Fruit fly (Drosophila melanogaster): ENCODE data around the gene CTCF.

CTCF gene

DNA sequence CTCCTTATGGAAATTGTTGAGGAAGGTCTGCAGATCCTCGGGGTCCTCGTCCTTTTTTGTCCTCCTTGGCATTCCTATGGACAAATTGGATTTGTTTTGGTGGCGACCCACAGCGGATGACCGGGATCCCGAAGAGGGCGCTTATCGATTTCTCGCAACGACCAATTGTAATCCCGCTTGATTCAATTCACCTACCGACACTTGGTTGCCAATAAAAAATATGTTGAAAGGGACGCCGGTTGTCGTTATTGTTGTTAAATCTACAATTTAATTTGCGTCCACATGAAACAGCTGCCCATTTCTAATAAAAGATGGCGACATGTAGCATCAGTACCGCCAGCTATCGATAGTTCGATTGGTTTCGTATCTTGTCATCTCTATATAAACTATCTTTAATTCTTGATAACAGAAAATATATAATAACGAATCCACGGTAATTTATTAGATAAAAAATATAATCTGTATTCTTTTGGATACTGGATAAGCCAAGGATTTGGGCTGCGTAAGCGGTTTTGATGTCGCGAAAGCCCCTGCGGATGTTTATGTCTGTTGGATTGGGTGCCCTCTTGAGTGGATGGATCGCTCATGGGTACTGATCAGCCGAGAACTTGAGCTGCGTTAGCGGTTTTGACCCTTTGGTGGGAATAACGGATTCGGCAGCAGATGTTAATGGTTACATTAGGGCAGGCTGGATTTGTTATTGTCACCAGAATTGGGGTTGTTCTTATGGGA lies at the start of gene CTCF (continued):
- TF ChIP-seq lola (GFP tag; optimal IDR thresholded peaks at IDR 0.05): peak in 1 of 3 experiments; percentile 16
- peak; percentile 37 for TF ChIP-seq CG15269 (tag; optimal IDR thresholded peaks at IDR 0.05)
- TF ChIP-seq esg (GFP tag; conservative IDR thresholded peaks at IDR 0.05): 0 out of 2 replicates have a peak, but pooled peaks have one; percentile 27
- TF ChIP-seq unc-4 (GFP tag; IDR thresholded peaks at IDR 0.05; ENCODE audit: partially characterized antibody): peak; percentile 88
- TF ChIP-seq CG4282 (GFP tag; optimal IDR thresholded peaks at IDR 0.05): no peak
- TF ChIP-seq CG17359 (tag; optimal IDR thresholded peaks at IDR 0.05): peak; percentile 34
- TF ChIP-seq Awh (GFP tag; IDR thresholded peaks at IDR 0.05): peak; percentile 62; the same call in 1 of the 2 replicates
- TF ChIP-seq dysf (GFP tag; IDR thresholded peaks at IDR 0.05): peak; percentile 67; the same call in 2 of the 3 replicates
- TF ChIP-seq Atf3 (GFP tag; optimal IDR thresholded peaks at IDR 0.05): peak; percentile 20
- peak; percentile 61 for TF ChIP-seq CoRest (tag; optimal IDR thresholded peaks at IDR 0.05)
- TF ChIP-seq Jarid2 (GFP tag; optimal IDR thresholded peaks at IDR 0.05): no peak
- TF ChIP-seq pb (GFP tag; optimal IDR thresholded peaks at IDR 0.05): peak; percentile 40
- TF ChIP-seq gce (GFP tag; IDR thresholded peaks at IDR 0.05): peak; percentile 62; the same call in 1 of the 3 replicates
- peak; percentile 64 for TF ChIP-seq CG18262 (tag; optimal IDR thresholded peaks at IDR 0.05)
- peak; percentile 43 for TF ChIP-seq CG9932 (GFP tag; IDR thresholded peaks at IDR 0.05)
- peak; percentile 74 for TF ChIP-seq CG17361 (GFP tag; IDR thresholded peaks at IDR 0.05)
- TF ChIP-seq CTCF (GFP tag; optimal IDR thresholded peaks at IDR 0.05): peak; percentile 100
- peak; percentile 20 for TF ChIP-seq unpg (GFP tag; optimal IDR thresholded peaks at IDR 0.05)
- TF ChIP-seq Antp (GFP tag; optimal IDR thresholded peaks at IDR 0.05): peak; percentile 55
- peak; percentile 21 for TF ChIP-seq da (GFP tag; optimal IDR thresholded peaks at IDR 0.05)
- TF ChIP-seq lmd (GFP tag; IDR thresholded peaks at IDR 0.05): peak; percentile 52; the same call in 1 of the 2 replicates
- peak; percentile 65 for TF ChIP-seq Nf-YC (tag; optimal IDR thresholded peaks at IDR 0.05)
- peak; percentile 30 for TF ChIP-seq CG12155 (GFP tag; optimal IDR thresholded peaks at IDR 0.05)
- peak; percentile 90 for TF ChIP-seq Sry-δ (GFP tag; optimal IDR thresholded peaks at IDR 0.05)
- peak; percentile 24 for TF ChIP-seq gfzf (GFP tag; optimal IDR thresholded peaks at IDR 0.05)
- TF ChIP-seq CG34422 (GFP tag; IDR thresholded peaks at IDR 0.05): peak; percentile 63
- TF ChIP-seq CG9817 (tag; optimal IDR thresholded peaks at IDR 0.05): peak; percentile 16
- peak; percentile 41 for TF ChIP-seq pnt (GFP tag; optimal IDR thresholded peaks at IDR 0.05)
- peak; percentile 82 for TF ChIP-seq HLH4C (GFP tag; IDR thresholded peaks at IDR 0.05; ENCODE audit: partially characterized antibody)
- TF ChIP-seq Trl (optimal IDR thresholded peaks at IDR 0.05): no peak
- peak; percentile 17 for TF ChIP-seq Trl (GFP tag; optimal IDR thresholded peaks at IDR 0.05)
- TF ChIP-seq inv (GFP tag; IDR thresholded peaks at IDR 0.05; ENCODE audit: partially characterized antibody): peak; percentile 55; the same call in 1 of the 2 replicates
- TF ChIP-seq tna (GFP tag; IDR thresholded peaks at IDR 0.05; ENCODE audit: partially characterized antibody): peak; percentile 61; the same call in 1 of the 2 replicates
- TF ChIP-seq chm (GFP tag; IDR thresholded peaks at IDR 0.05): no peak
- TF ChIP-seq CG7839 (tag; optimal IDR thresholded peaks at IDR 0.05): peak; percentile 53
- 0 out of 3 replicates have a peak, but pooled peaks have one; percentile 25 for TF ChIP-seq CG11093 (GFP tag; IDR thresholded peaks at IDR 0.05)
- peak; percentile 20 for TF ChIP-seq HLH54F (GFP tag; optimal IDR thresholded peaks at IDR 0.05)
- TF ChIP-seq CG7271 (tag; optimal IDR thresholded peaks at IDR 0.05): peak; percentile 39
- peak; percentile 47 for TF ChIP-seq sug (tag; optimal IDR thresholded peaks at IDR 0.05)
- peak; percentile 33 for TF ChIP-seq Xrp1 (GFP tag; IDR thresholded peaks at IDR 0.05)
- TF ChIP-seq E2f1 (GFP tag; IDR thresholded peaks at IDR 0.05): 0 out of 2 replicates have a peak, but pooled peaks have one; percentile 7
- peak; percentile 41 for TF ChIP-seq D19A (tag; optimal IDR thresholded peaks at IDR 0.05)
- TF ChIP-seq CG10462 (GFP tag; optimal IDR thresholded peaks at IDR 0.05): no peak
- no peak for TF ChIP-seq CG17328 (GFP tag; IDR thresholded peaks at IDR 0.05)
- peak; percentile 53 for TF ChIP-seq CG14441 (GFP tag; IDR thresholded peaks at IDR 0.05)
- TF ChIP-seq CG4328 (GFP tag; optimal IDR thresholded peaks at IDR 0.05): no peak
- 0 out of 3 replicates have a peak, but pooled peaks have one; percentile 32 for TF ChIP-seq zfh1 (GFP tag; IDR thresholded peaks at IDR 0.05)
- TF ChIP-seq sd (tag; optimal IDR thresholded peaks at IDR 0.05): peak; percentile 64
- TF ChIP-seq grau (tag; optimal IDR thresholded peaks at IDR 0.05): peak; percentile 52
